Worm (Caenorhabditis elegans) whole organism, early embryonic: ENCODE measurements around the gene srbc-34.

Experiments used
- F13C5.2 ChIP-seq: sonication (generic microtip); optimal IDR thresholded peaks from 2 replicates; lab custom pipeline; 2017; ENCODE audit warnings: mild to moderate bottlenecking, missing genetic modification characterization, inconsistent platforms, missing compliant biosample characterization
- ama-1 ChIP-seq: fragments of 150-350 bp; optimal IDR thresholded peaks from 2 replicates; lab custom pipeline; 2014
- ets-7 ChIP-seq: sonication (generic microtip); optimal IDR thresholded peaks from 2 replicates; lab custom pipeline; 2016; ENCODE audit warnings: missing genotype, missing genetic modification characterization, missing compliant biosample characterization
- hmg-4 ChIP-seq: fragments of 200-800 bp; sonication (Bioruptor generic); optimal IDR thresholded peaks from 2 replicates; lab custom pipeline; 2018; ENCODE audit warnings: mild to moderate bottlenecking, missing genetic modification characterization, missing compliant biosample characterization
- hnd-1 ChIP-seq: sonication (generic microtip); optimal IDR thresholded peaks from 2 replicates; lab custom pipeline; 2016; ENCODE audit warnings: missing genetic modification characterization, missing compliant biosample characterization
- scrt-1 ChIP-seq: fragments of 200-800 bp; sonication (Bioruptor generic); IDR thresholded peaks from 2 replicates; pipeline ENCODE4 v1.3.6; 2022; ENCODE audit warnings: missing genetic modification characterization, missing compliant biosample characterization
- sea-1 ChIP-seq: fragments of 200-800 bp; sonication (Bioruptor generic); conservative IDR thresholded peaks from 2 replicates; pipeline ENCODE4 v1.3.6; 2022; ENCODE audit warnings: missing genetic modification characterization, missing compliant biosample characterization
- tbx-11 ChIP-seq: fragments of 200-800 bp; sonication (Bioruptor generic); IDR thresholded peaks from 2 replicates; pipeline ENCODE4 v1.3.6; 2022; ENCODE audit warnings: missing genetic modification characterization, missing compliant biosample characterization

ce11 chrV:20195451-20196036 lies 10.6 kb upstream of the srbc-34 start, which contains the start of the genes srh-217 and Y113G7B.28:
- TF ChIP-seq sea-1 (GFP tag; lab: Robert Waterston, UW) (no peak), tbx-11 (GFP tag; lab: Robert Waterston, UW) (no peak), ama-1 (lab: Kevin White, UChicago) (no peak), scrt-1 (GFP tag; lab: Robert Waterston, UW) (no peak), ets-7 (tag; lab: Kevin White, UChicago) (no peak), F13C5.2 (tag; lab: Kevin White, UChicago) (no peak), hmg-4 (GFP tag; lab: Kevin White, UChicago) (no peak), hnd-1 (tag; lab: Kevin White, UChicago) (no peak)
